Fruit fly (Drosophila melanogaster) S2 (cell line): Measurements from ENCODE around the gene B9d1.

Experiments
- CG8478 ChIP-seq: fragments of >200 bp; optimal IDR thresholded peaks from 2 replicates; lab custom pipeline; 2018
- CTCF ChIP-seq, 2 experiments: fragments of >200 bp; optimal IDR thresholded peaks; 2 replicates each; lab custom pipeline; 2018

dm6 chr3R:15531373-15531772 lies 49.7 kb downstream of the B9d1 start, which contains the start of gene CG31296:
- TF ChIP-seq CG8478 (lab: Kevin White, UChicago) (no peak), CTCF (optimal IDR thresholded peaks at IDR 0.05; lab: Kevin White, UChicago) (no peak)
